Worm (Caenorhabditis elegans) whole organism, L4/young adult: ENCODE data around the gene K03H1.11.

Experiments
- W03F9.2 ChIP-seq: fragments of 150-350 bp; optimal IDR thresholded peaks from 2 replicates; lab custom pipeline; 2014; ENCODE audit warnings: missing biosample characterization, missing genetic modification characterization
- dao-5 ChIP-seq: sonication (generic microtip); optimal IDR thresholded peaks from 2 replicates; lab custom pipeline; 2016; ENCODE audit warnings: missing genotype, missing genetic modification characterization, moderate library complexity, missing compliant biosample characterization
- him-1 ChIP-seq: sonication (generic microtip); optimal IDR thresholded peaks from 2 replicates; lab custom pipeline; 2016; ENCODE audit warnings: missing genotype, missing genetic modification reagents, missing genetic modification characterization, missing compliant biosample characterization

Gene K03H1.11

DNA sequence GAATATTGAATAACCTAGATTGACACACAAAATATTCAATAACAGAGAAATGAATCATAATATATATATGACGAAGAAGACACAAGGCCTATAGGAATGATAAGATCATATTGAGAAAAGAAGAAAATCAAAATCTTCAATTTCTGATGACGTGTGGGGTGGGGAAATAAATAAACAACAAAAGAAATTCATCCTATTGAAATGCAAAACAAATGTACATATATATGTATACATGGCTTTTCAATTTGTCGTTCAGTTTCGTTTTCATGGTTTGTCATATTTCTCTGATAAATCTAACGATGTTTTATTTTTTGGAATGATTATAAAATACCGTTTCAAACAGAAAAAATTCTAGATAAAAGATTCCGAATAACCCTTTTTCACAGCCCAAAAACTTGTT is 25.1 kb downstream of the K03H1.11 start, which contains the start of gene ttr-3:
ttr-3 (minus strand) TSS at position 101 of the 400 bp plus-strand sequence.
- TF ChIP-seq him-1 (tag; lab: Kevin White, UChicago): no peak
- TF ChIP-seq W03F9.2 (tag; lab: Kevin White, UChicago): no peak
- TF ChIP-seq dao-5: no peak

- TF ChIP-seq him-1 (tag; lab: Kevin White, UChicago) (no peak), dao-5 (no peak), W03F9.2 (tag; lab: Kevin White, UChicago) (no peak)
These were observed 28.9 kb downstream of the K03H1.11 start, which contains the start of gene cbp-2 for ce11 chrIII:9922874-9923273. TSS of gene cbp-2 (plus strand) at chrIII:9923174.

- TF ChIP-seq W03F9.2 (tag; lab: Kevin White, UChicago) (no peak), him-1 (tag; lab: Kevin White, UChicago) (no peak), dao-5 (no peak)
These were observed 29.5 kb downstream of the K03H1.11 start for ce11 chrIII:9922310-9922709.

ce11 chrIII:9920764-9921163 is 31.0 kb downstream of the K03H1.11 start, which contains the start of gene F40F12.3:
TSS of gene F40F12.3 (minus strand) at chrIII:9920864.
- no peak for TF ChIP-seq dao-5
- no peak for TF ChIP-seq W03F9.2 (tag; lab: Kevin White, UChicago)
- no peak for TF ChIP-seq him-1 (tag; lab: Kevin White, UChicago)

DNA sequence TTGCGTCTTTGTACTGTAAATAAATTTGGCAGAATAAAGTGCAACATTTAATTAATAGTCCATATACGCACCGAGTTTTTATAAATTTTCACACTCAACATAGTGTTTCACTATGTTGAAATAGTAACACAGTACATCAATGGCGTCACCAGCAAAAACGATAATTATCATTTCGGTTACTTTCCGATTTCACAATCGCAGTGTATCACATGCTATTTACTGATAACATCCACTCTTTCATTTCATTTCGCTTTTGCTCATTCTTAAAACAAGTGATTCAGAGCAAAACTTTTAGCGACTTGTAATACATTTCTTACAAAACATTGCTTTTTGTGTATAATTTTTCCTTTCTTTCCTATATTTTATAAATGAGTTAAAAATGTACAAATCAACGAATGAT is 38.0 kb downstream of the K03H1.11 start, which contains the start of gene cbp-3:
cbp-3 (plus strand) TSS at position 272 of the 400 bp plus-strand sequence.
- TF ChIP-seq him-1 (tag; lab: Kevin White, UChicago) (no peak), W03F9.2 (tag; lab: Kevin White, UChicago) (no peak), dao-5 (no peak)

ce11 chrIII:9912998-9913397 is 38.8 kb downstream of the K03H1.11 start:
- no peak for TF ChIP-seq him-1 (tag; lab: Kevin White, UChicago)
- no peak for TF ChIP-seq dao-5
- TF ChIP-seq W03F9.2 (tag; lab: Kevin White, UChicago): no peak

ce11 chrIII:9912501-9912900 is 39.3 kb downstream of the K03H1.11 start:
- TF ChIP-seq him-1 (tag; lab: Kevin White, UChicago) (no peak), W03F9.2 (tag; lab: Kevin White, UChicago) (no peak), dao-5 (no peak)

DNA sequence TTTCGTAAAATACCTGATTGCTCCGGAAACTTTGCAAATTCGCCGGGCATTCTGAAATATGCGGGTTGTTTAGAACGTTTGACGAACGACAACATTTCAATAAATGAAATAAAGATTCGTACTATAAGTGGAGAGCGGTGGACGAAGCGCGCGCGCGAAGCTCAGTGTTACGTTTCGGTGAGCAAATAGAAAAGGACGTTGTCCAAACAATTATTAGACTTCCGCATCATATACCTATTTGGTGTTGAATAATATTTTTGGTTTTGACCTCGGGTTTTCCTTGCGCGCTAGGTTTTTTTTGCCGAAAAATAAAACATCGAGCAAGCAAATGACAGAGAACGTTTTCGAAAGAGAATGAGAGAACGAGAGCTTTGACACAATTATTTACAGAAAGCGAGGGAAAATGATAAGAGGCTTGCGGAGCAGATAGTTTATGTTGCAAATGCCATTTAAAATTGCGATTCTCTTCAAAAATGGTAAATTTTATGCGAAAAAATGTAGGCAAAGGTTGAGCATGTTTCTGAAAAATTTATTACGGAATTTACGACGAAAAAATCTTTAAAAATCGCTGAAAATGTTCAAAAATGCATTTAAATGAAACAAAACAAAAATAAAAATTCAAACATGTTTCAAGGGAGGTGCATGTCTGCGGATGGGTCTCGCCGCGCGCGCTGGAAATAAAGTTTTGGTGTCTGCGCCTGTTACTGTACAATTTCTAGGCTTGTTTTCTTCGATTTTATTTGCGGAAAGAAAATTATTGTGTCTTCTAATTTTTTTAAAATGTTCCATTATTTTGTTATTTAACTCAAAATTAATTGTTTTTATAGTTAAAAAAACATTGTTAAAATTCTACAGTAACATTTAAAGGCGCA is 40.9 kb downstream of the K03H1.11 start, which contains the start of the genes cyld-1 and F40F12.9:
cyld-1 (minus strand) TSS at position 51 of the 872 bp plus-strand sequence.
F40F12.9 (plus strand) TSS at position 721 of the 872 bp plus-strand sequence.
- TF ChIP-seq him-1 (tag; lab: Kevin White, UChicago): no peak
- peak; percentile 17 for TF ChIP-seq W03F9.2 (tag; lab: Kevin White, UChicago)
- TF ChIP-seq dao-5: no peak

DNA sequence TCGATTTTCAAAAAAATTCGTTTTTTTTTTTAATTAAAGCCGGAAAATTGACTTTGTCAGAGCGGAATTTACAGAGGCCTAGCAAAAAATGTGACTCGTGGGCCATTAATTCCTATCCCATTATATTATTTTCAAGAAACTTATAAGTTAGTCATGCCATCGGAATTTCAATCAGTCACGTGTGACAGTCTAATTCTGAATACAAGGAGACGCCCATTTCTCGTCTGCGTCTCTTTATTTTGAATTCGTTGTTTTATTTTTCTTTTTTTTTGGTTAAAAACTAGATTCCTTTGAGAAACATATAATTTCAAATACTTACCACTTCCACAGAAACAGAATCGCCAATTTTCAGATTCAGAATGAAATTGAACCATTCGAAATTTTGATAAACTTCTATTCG is 43.0 kb downstream of the K03H1.11 start:
- TF ChIP-seq him-1 (tag; lab: Kevin White, UChicago) (no peak), dao-5 (no peak)

DNA sequence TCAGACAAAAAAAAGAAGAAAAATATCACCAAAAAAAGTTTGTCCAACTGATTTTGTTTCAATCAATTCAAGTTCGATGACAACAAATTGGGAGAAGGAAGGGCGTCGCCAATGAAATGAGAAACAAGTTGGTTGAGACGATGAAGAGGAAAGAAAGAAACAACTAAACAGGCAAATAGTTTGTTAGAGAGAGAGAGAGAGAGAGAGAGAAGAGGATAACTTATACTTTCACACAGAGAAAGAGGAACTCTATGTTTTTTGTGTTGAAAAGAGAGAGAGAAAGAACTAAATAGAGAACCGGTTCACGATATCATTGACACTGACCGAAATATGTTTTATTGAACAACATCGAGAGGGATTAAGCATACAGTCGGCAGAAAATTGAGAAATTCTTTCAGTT is 44.2 kb downstream of the K03H1.11 start:
- no peak for TF ChIP-seq W03F9.2 (tag; lab: Kevin White, UChicago)
- TF ChIP-seq dao-5: no peak
- TF ChIP-seq him-1 (tag; lab: Kevin White, UChicago): no peak

ce11 chrIII:9905307-9905706 is 46.5 kb downstream of the K03H1.11 start:
- TF ChIP-seq W03F9.2 (tag; lab: Kevin White, UChicago) (no peak), him-1 (tag; lab: Kevin White, UChicago) (peak; percentile 37), dao-5 (no peak)

ce11 chrIII:9903694-9904292 is 48.0 kb downstream of the K03H1.11 start:
- no peak for TF ChIP-seq W03F9.2 (tag; lab: Kevin White, UChicago)
- TF ChIP-seq him-1 (tag; lab: Kevin White, UChicago): no peak
- no peak for TF ChIP-seq dao-5
